Fruit fly (Drosophila melanogaster): ENCODE measurements around the gene Tom40.
A peak's percentile ranks its signal among the peaks of the same experiment; 100 is the strongest.

- peak; percentile 50 for TF ChIP-seq fkh (GFP tag; optimal IDR thresholded peaks at IDR 0.05)
- no peak for TF ChIP-seq CG11902 (GFP tag; optimal IDR thresholded peaks at IDR 0.05)
Measured at dm6 chrX:7710439-7711154, 26.1 kb upstream of the Tom40 start.
